Fruit fly (Drosophila melanogaster): ENCODE measurements around the gene CG42579.
A peak's percentile ranks its signal among the peaks of the same experiment; 100 is the strongest.
"Not testable (repeated sequence)": the region's sequence is repeated elsewhere in the genome, so short reads cannot be mapped to it uniquely, and the experiment has no call there.

The CG42579 gene

dm6 chrX:20527331-20527730 lies at the start of gene CG42579:
TSS of gene CG42579 (plus strand) at chrX:20527631.
- not testable (repeated sequence) for TF ChIP-seq pad, cic, bab1 (GFP tag; optimal IDR thresholded peaks at IDR 0.05)

dm6 chrX:20478674-20479073 lies 48.8 kb upstream of the CG42579 start:
- TF ChIP-seq pad (GFP tag; optimal IDR thresholded peaks at IDR 0.05) (no peak), CG14711 (tag; optimal IDR thresholded peaks at IDR 0.05) (no peak), ovo (GFP tag; optimal IDR thresholded peaks at IDR 0.05) (no peak), Clk (GFP tag; optimal IDR thresholded peaks at IDR 0.05) (no peak), CG12768 (GFP tag; optimal IDR thresholded peaks at IDR 0.05) (no peak), CG7045 (GFP tag; optimal IDR thresholded peaks at IDR 0.05) (no peak), tj (GFP tag; optimal IDR thresholded peaks at IDR 0.05) (no peak), Hr96 (GFP tag; optimal IDR thresholded peaks at IDR 0.05) (no peak), CG33017 (tag; optimal IDR thresholded peaks at IDR 0.05) (no peak)

- TF ChIP-seq CG14711 (tag; optimal IDR thresholded peaks at IDR 0.05), result peak; percentile 58
- no peak for TF ChIP-seq Mnt (GFP tag; optimal IDR thresholded peaks at IDR 0.05)
- no peak for TF ChIP-seq pad (GFP tag; optimal IDR thresholded peaks at IDR 0.05)
- TF ChIP-seq kay (GFP tag; ENCODE audit: borderline replicate concordance), result no peak
- peak; percentile 19 for TF ChIP-seq CG11617 (GFP tag; optimal IDR thresholded peaks at IDR 0.05)
- TF ChIP-seq cnc (optimal IDR thresholded peaks at IDR 0.05), result no peak
- no peak for TF ChIP-seq Clk (GFP tag; optimal IDR thresholded peaks at IDR 0.05)
- peak; percentile 59 for TF ChIP-seq CG33017 (tag; optimal IDR thresholded peaks at IDR 0.05)
- peak; percentile 39 for TF ChIP-seq CG5204 (GFP tag; optimal IDR thresholded peaks at IDR 0.05)
- peak; percentile 40 for TF ChIP-seq CG7045 (GFP tag; optimal IDR thresholded peaks at IDR 0.05)
- TF ChIP-seq CG1620 (GFP tag; optimal IDR thresholded peaks at IDR 0.05), result no peak
- peak; percentile 28 for TF ChIP-seq toe (GFP tag; optimal IDR thresholded peaks at IDR 0.05)
- peak; percentile 43 for TF ChIP-seq CG7101 (tag; optimal IDR thresholded peaks at IDR 0.05)
- TF ChIP-seq CG12768 (GFP tag; optimal IDR thresholded peaks at IDR 0.05), result no peak
- no peak for TF ChIP-seq Crg-1 (GFP tag; optimal IDR thresholded peaks at IDR 0.05)
- peak; percentile 57 for TF ChIP-seq Hr96 (GFP tag; optimal IDR thresholded peaks at IDR 0.05)
- no peak for TF ChIP-seq bab1 (GFP tag; optimal IDR thresholded peaks at IDR 0.05)
- TF ChIP-seq tj (GFP tag; optimal IDR thresholded peaks at IDR 0.05), result no peak
- TF ChIP-seq ovo (GFP tag; optimal IDR thresholded peaks at IDR 0.05), result no peak
- no peak for TF ChIP-seq cic (GFP tag; optimal IDR thresholded peaks at IDR 0.05)
These were observed 47.0 kb upstream of the CG42579 start for dm6 chrX:20480382-20480781.

DNA sequence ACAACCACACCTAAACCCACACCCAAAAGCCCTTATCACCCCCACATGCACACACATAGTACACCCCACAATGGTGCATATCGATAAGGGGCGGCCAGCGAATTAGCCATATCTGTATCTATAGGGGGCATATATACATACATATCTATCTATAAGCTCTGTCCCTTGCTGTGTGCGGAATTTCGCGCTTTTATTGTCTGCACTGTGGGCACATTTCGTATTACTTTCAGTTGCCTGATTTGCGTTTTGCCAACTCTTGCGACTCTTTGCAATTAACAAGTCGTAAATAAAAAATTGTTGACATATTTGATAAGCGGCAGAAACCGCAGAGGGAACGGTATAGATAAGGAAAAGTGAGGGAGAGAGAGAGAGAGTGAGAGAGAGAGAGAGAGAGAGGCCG lies 46.0 kb upstream of the CG42579 start:
- TF ChIP-seq Mnt (GFP tag; optimal IDR thresholded peaks at IDR 0.05), result peak; percentile 38
- TF ChIP-seq CG5204 (GFP tag; optimal IDR thresholded peaks at IDR 0.05), result no peak
- TF ChIP-seq cic (GFP tag; optimal IDR thresholded peaks at IDR 0.05), result peak; percentile 71
- peak; percentile 54 for TF ChIP-seq tj (GFP tag; optimal IDR thresholded peaks at IDR 0.05)
- no peak for TF ChIP-seq CG7045 (GFP tag; optimal IDR thresholded peaks at IDR 0.05)
- TF ChIP-seq CG11617 (GFP tag; optimal IDR thresholded peaks at IDR 0.05), result no peak
- no peak for TF ChIP-seq toe (GFP tag; optimal IDR thresholded peaks at IDR 0.05)
- TF ChIP-seq bab1 (GFP tag; optimal IDR thresholded peaks at IDR 0.05), result peak; percentile 38
- peak; percentile 26 for TF ChIP-seq pad (GFP tag; optimal IDR thresholded peaks at IDR 0.05)

DNA sequence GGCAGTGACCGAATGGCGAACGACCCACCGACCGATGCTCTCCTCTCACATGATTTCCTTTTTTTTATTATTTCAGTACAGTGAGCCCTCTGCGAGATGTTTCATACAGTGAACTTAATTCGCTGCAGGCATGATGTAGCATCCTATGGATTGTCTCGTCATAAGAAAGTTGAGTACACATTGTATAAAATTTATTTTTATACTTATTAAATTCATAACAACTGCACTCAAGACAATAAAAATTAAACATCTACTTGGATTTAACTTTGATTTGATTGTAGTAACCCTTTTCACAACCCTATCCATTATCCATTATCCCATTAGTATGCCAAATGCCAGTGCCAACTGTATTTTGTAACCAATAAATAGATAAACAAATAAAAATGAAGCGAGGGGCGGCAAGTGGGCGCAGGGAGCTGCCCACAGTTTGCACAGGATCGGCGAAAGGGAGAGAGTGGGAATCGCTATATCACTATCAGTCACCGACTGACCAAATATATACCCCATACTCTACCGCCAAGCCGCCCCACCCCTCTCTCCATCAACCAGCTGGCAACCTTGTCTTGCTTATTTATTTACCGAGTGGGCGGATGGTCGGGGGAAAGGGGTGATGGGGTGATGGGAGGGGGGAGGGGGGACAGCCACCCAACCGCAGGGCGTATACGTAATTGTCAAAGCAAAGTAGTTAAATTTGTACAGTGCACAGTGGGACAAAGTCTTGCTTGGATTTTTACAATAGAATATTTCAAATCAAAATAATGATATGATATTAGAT lies 44.5 kb upstream of the CG42579 start:
- TF ChIP-seq tj (GFP tag; optimal IDR thresholded peaks at IDR 0.05) (no peak), Mnt (GFP tag; optimal IDR thresholded peaks at IDR 0.05) (no peak), ovo (GFP tag; optimal IDR thresholded peaks at IDR 0.05) (no peak), CG12768 (GFP tag; optimal IDR thresholded peaks at IDR 0.05) (peak; percentile 26), CG14711 (tag; optimal IDR thresholded peaks at IDR 0.05) (peak; percentile 47), Clk (GFP tag; optimal IDR thresholded peaks at IDR 0.05) (no peak), CG33017 (tag; optimal IDR thresholded peaks at IDR 0.05) (no peak), toe (GFP tag; optimal IDR thresholded peaks at IDR 0.05) (no peak), bab1 (GFP tag; optimal IDR thresholded peaks at IDR 0.05) (no peak), CG11617 (GFP tag; optimal IDR thresholded peaks at IDR 0.05) (no peak), CG7101 (tag; optimal IDR thresholded peaks at IDR 0.05) (peak; percentile 3)

DNA sequence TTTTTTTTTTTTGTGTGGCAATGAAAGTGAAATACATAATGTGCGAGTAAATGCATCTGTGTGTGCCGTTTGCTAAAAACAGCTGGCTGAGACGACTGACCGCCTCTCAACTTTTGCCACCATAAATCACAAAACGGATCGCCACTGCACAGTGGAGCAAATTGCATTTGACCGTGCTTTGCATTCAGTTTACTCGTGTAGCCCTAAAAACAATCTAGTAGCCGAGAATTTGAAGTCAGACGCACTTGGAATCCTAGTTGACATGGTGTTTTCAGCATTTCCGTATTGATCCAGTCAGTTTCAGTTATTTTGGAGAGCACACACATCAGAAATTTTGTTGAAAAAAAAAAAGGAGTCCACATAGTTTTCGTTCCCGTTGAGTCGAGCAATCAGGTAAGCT lies 41.6 kb upstream of the CG42579 start, which contains the start of gene CG15461:
CG15461 (plus strand) TSS at position 301 of the 400 bp plus-strand sequence.
- TF ChIP-seq cnc (optimal IDR thresholded peaks at IDR 0.05) (no peak), tj (GFP tag; optimal IDR thresholded peaks at IDR 0.05) (no peak), Crg-1 (GFP tag; optimal IDR thresholded peaks at IDR 0.05) (no peak), CG7101 (tag; optimal IDR thresholded peaks at IDR 0.05) (no peak), CG11617 (GFP tag; optimal IDR thresholded peaks at IDR 0.05) (no peak), CG5204 (GFP tag; optimal IDR thresholded peaks at IDR 0.05) (no peak), Hr96 (GFP tag; optimal IDR thresholded peaks at IDR 0.05) (no peak), CG1620 (GFP tag; optimal IDR thresholded peaks at IDR 0.05) (no peak), CG33017 (tag; optimal IDR thresholded peaks at IDR 0.05) (no peak), pad (GFP tag; optimal IDR thresholded peaks at IDR 0.05) (no peak)

DNA sequence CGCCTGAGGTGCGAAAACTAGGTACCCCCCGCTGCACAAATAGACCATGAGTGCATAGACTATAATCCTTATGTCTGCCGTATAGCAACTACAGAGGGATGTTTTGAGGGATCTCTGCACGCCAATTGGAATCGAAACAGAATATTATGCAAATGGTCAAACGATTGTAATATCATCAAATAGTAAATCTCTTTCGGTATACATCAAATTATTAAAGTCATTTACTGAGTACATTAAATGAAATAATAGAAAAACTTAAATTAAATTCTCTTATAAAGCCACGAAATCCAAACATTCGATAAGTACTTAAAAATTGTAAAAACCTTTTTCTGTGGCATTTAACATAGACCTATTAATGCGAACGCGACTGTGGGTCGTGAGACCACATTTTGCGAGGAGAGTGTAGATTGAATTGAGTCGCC lies 38.7 kb upstream of the CG42579 start:
- TF ChIP-seq CG1620 (GFP tag; optimal IDR thresholded peaks at IDR 0.05) (peak; percentile 15), Hr96 (GFP tag; optimal IDR thresholded peaks at IDR 0.05) (peak; percentile 5), Clk (GFP tag; optimal IDR thresholded peaks at IDR 0.05) (no peak), CG14711 (tag; optimal IDR thresholded peaks at IDR 0.05) (peak; percentile 18), CG11617 (GFP tag; optimal IDR thresholded peaks at IDR 0.05) (peak; percentile 40), kay (GFP tag; ENCODE audit: borderline replicate concordance) (no peak), pad (GFP tag; optimal IDR thresholded peaks at IDR 0.05) (peak; percentile 43), CG7101 (tag; optimal IDR thresholded peaks at IDR 0.05) (peak; percentile 8), CG12768 (GFP tag; optimal IDR thresholded peaks at IDR 0.05) (no peak), CG7045 (GFP tag; optimal IDR thresholded peaks at IDR 0.05) (peak; percentile 10), CG5204 (GFP tag; optimal IDR thresholded peaks at IDR 0.05) (peak; percentile 47), ovo (GFP tag; optimal IDR thresholded peaks at IDR 0.05) (no peak), bab1 (GFP tag; optimal IDR thresholded peaks at IDR 0.05) (peak; percentile 83), cic (GFP tag; optimal IDR thresholded peaks at IDR 0.05) (no peak), Crg-1 (GFP tag; optimal IDR thresholded peaks at IDR 0.05) (no peak), Mnt (GFP tag; optimal IDR thresholded peaks at IDR 0.05) (no peak), cnc (optimal IDR thresholded peaks at IDR 0.05) (no peak), tj (GFP tag; optimal IDR thresholded peaks at IDR 0.05) (no peak), toe (GFP tag; optimal IDR thresholded peaks at IDR 0.05) (no peak), CG33017 (tag; optimal IDR thresholded peaks at IDR 0.05) (no peak)

Data from whole organism, adult.